Worm (Caenorhabditis elegans): Measurements from ENCODE around the gene F13A2.9.

DNA sequence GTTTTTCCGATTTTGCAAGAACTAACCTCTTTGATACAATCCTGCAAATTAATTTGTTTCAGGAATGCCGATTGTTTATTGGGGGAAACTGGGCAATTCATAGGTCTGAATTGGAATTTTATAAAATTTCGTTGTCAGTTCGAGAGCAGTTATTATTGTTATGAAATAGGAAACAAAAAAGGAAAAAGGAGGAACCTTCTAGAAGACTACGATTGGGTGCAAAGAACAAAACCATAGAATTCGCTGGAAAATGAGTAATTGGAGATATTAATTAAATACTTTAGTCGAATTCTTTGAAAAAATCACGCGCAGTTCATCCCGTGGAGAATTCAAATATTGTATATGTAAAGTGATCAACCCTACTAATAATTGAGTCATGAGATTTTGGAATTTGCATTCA is at the start of gene F13A2.9:
- TF ChIP-seq hmbx-1 (tag; optimal IDR thresholded peaks at IDR 0.05) (no peak), scrt-1 (GFP tag; IDR thresholded peaks at IDR 0.05) (no peak), flt-1 (GFP tag; IDR thresholded peaks at IDR 0.05) (no peak), ama-1 (optimal IDR thresholded peaks at IDR 0.05) (no peak), tbx-37 (GFP tag; conservative IDR thresholded peaks at IDR 0.05) (no peak), ceh-36 (tag; optimal IDR thresholded peaks at IDR 0.05) (no peak), tbx-11 (GFP tag; IDR thresholded peaks at IDR 0.05) (no peak), B0310.2 (tag; optimal IDR thresholded peaks at IDR 0.05) (no peak)
